Fruit fly (Drosophila melanogaster): ENCODE data around the gene CG14086.

CG14086 gene

dm6 chr3L:19230801-19231547 lies 44.6 kb upstream of the CG14086 start (continued):
- no peak for TF ChIP-seq vfl (GFP tag; optimal IDR thresholded peaks at IDR 0.05)
- TF ChIP-seq CG16813 (GFP tag; IDR thresholded peaks at IDR 0.05; ENCODE audit: partially characterized antibody) = no peak
- peak; percentile 37 for TF ChIP-seq Blimp-1 (GFP tag; optimal IDR thresholded peaks at IDR 0.05)
- TF ChIP-seq tgo (GFP tag; IDR thresholded peaks at IDR 0.05) = peak; percentile 45; the same call in 1 of the 3 replicates
- no peak for TF ChIP-seq corto (GFP tag; optimal IDR thresholded peaks at IDR 0.05)
- peak; percentile 80 for TF ChIP-seq sens (GFP tag)
- TF ChIP-seq CG12236 (GFP tag; optimal IDR thresholded peaks at IDR 0.05) = no peak
- peak; percentile 37 for TF ChIP-seq Med (GFP tag)
- no peak for TF ChIP-seq CG43689 (GFP tag; IDR thresholded peaks at IDR 0.05)
- TF ChIP-seq CG17361 (GFP tag; IDR thresholded peaks at IDR 0.05) = peak; percentile 46; the same call in 1 of the 3 replicates
- no peak for TF ChIP-seq cad (GFP tag; optimal IDR thresholded peaks at IDR 0.05)
- no peak for TF ChIP-seq CG3065 (GFP tag; optimal IDR thresholded peaks at IDR 0.05)
- TF ChIP-seq CG8281 (tag; optimal IDR thresholded peaks at IDR 0.05) = no peak
- TF ChIP-seq CG12659 (GFP tag; optimal IDR thresholded peaks at IDR 0.05) = peak; percentile 18
- no peak for TF ChIP-seq CG4404 (GFP tag; IDR thresholded peaks at IDR 0.05)
- TF ChIP-seq CG18476 (GFP tag; optimal IDR thresholded peaks at IDR 0.05) = no peak
- TF ChIP-seq sqz (GFP tag; optimal IDR thresholded peaks at IDR 0.05) = peak; percentile 19
- peak; percentile 7 for TF ChIP-seq ewg (GFP tag; optimal IDR thresholded peaks at IDR 0.05)
- peak; percentile 44 for TF ChIP-seq PHDP (tag; optimal IDR thresholded peaks at IDR 0.05)
- peak; percentile 27 for TF ChIP-seq CG17829 (tag; optimal IDR thresholded peaks at IDR 0.05)
- no peak for TF ChIP-seq CG7372 (GFP tag; IDR thresholded peaks at IDR 0.05)
- TF ChIP-seq phol (tag; optimal IDR thresholded peaks at IDR 0.05) = peak; percentile 25
- TF ChIP-seq CG1792 (GFP tag; optimal IDR thresholded peaks at IDR 0.05) = no peak
- TF ChIP-seq Dek (tag; optimal IDR thresholded peaks at IDR 0.05) = no peak
- no peak for TF ChIP-seq Chrac-16 (GFP tag; optimal IDR thresholded peaks at IDR 0.05)
- TF ChIP-seq CG31365 (tag; optimal IDR thresholded peaks at IDR 0.05) = no peak
- peak; percentile 47 for TF ChIP-seq CG18262 (tag; optimal IDR thresholded peaks at IDR 0.05)
- peak; percentile 8 for TF ChIP-seq CG13894 (tag; optimal IDR thresholded peaks at IDR 0.05)

dm6 chr3L:19231608-19232007 lies 44.0 kb upstream of the CG14086 start:
- TF ChIP-seq abd-A (tag; optimal IDR thresholded peaks at IDR 0.05) = peak; percentile 86
- TF ChIP-seq CG2116 (GFP tag; optimal IDR thresholded peaks at IDR 0.05) = no peak
- TF ChIP-seq crol (GFP tag; IDR thresholded peaks at IDR 0.05) = peak; percentile 58
- TF ChIP-seq CG33213 (GFP tag; optimal IDR thresholded peaks at IDR 0.05) = no peak
- 0 out of 2 replicates have a peak, but pooled peaks have one; percentile 17 for TF ChIP-seq chm (GFP tag; IDR thresholded peaks at IDR 0.05)

DNA sequence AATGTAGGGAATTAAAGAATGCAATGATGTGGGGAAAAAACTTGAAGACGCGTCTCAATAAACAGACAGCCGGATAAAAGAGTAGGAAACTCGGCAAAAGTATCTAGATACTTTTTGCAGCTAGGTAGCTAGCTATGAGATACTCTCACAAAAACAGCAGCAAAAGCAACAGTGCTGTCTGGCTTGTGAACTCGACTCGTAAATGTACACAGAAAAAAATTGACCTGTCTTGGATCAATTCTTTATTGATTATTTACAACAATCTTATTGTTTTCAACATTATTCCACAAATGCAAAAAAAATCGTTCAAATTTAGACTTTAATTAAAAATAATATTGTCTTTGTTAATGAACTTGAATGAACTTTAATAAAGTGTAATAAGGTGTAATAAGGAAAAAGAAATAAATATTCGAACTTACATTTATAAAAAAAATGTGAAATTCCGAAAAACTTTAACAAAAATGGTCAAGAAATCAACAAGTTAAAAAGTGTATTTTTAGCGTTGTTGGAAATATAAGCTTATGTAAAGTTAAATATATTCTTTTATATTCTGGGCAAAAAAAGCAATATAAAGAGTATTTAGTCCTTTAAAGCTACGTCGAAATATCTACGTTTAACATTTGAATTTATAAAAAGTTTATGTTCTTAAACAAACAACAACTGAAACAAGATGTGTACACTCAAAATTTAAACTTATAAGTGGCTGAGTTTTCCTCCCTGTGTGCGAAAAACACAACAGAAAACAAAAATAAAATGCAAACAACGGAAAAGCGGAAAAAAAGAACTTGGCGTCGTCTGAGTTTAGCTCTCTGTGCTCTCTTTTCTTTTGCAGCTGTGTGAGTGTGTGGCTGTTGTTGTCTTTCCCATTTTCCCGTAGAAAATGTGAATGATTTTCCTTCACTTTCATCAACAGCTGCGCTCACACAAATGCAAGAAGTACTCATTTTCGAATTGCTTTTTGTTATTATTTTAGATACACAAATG lies 41.5 kb upstream of the CG14086 start:
- no peak for TF ChIP-seq pita (GFP tag; optimal IDR thresholded peaks at IDR 0.05)
- no peak for TF ChIP-seq sc (optimal IDR thresholded peaks at IDR 0.05)
- no peak for TF ChIP-seq sc (GFP tag; optimal IDR thresholded peaks at IDR 0.05)
- no peak for TF ChIP-seq Scr (GFP tag; IDR thresholded peaks at IDR 0.05; ENCODE audit: partially characterized antibody)
- TF ChIP-seq CG4820 (GFP tag; optimal IDR thresholded peaks at IDR 0.05) = no peak
- no peak for TF ChIP-seq E2f1 (GFP tag; IDR thresholded peaks at IDR 0.05)
- no peak for TF ChIP-seq H15 (GFP tag; IDR thresholded peaks at IDR 0.05)
- peak; percentile 58; the same call in 1 of the 2 replicates for TF ChIP-seq CG4360 (GFP tag; IDR thresholded peaks at IDR 0.05)
- TF ChIP-seq unpg (GFP tag; optimal IDR thresholded peaks at IDR 0.05) = peak; percentile 23
- no peak for TF ChIP-seq cas (GFP tag; IDR thresholded peaks at IDR 0.05)
- TF ChIP-seq sens-2 (GFP tag; IDR thresholded peaks at IDR 0.05) = no peak
- no peak for TF ChIP-seq CG34224 (GFP tag; IDR thresholded peaks at IDR 0.05; ENCODE audit: partially characterized antibody)
- peak; percentile 71 for TF ChIP-seq nom (GFP tag; optimal IDR thresholded peaks at IDR 0.05)
- no peak for TF ChIP-seq CG15514 (GFP tag; optimal IDR thresholded peaks at IDR 0.05)

All from whole organism, embryonic.